Worm (Caenorhabditis elegans): ENCODE measurements around the gene Y75B8A.10.
"Not testable (repeated sequence)": the region's sequence is repeated elsewhere in the genome, so short reads cannot be mapped to it uniquely, and the experiment has no call there.

The Y75B8A.10 gene

DNA sequence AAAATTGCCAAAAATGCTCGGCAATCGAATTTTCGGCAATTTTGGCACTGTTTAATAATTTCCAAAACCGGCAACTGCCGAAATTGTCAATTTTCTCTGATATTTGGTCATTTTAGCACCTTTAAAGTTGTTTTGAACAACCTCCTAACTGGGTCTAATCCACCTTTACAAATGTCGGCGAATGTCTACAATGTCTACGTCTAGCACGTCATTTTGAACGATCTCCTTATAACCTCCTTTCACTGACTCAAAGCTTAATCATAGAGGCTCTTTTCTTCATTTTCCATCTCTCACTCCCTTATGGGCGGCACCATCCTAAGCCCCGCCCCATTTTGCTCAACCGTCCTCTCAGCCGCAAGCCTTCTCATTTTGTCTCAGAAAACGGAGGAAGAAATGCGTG, 11.4 kb upstream of the Y75B8A.10 start, which contains the start of gene Y75B8A.44:
Y75B8A.44 (plus strand) TSS at position 301 of the 400 bp plus-strand sequence.
- TF ChIP-seq peb-1 (tag; optimal IDR thresholded peaks at IDR 0.05), result no peak
- no peak for TF ChIP-seq alr-1 (tag; optimal IDR thresholded peaks at IDR 0.05)
- no peak for TF ChIP-seq mab-5 (tag; optimal IDR thresholded peaks at IDR 0.05)
- TF ChIP-seq ceh-82 (tag; optimal IDR thresholded peaks at IDR 0.05), result no peak
- no peak for TF ChIP-seq zag-1 (tag; optimal IDR thresholded peaks at IDR 0.05)
- TF ChIP-seq blmp-1 (tag; optimal IDR thresholded peaks at IDR 0.05; ENCODE audit: insufficient read depth), result no peak
- no peak for TF ChIP-seq egl-27 (tag; optimal IDR thresholded peaks at IDR 0.05)
- no peak for TF ChIP-seq sma-9 (GFP tag; optimal IDR thresholded peaks at IDR 0.05)
- TF ChIP-seq sma-9 (tag; optimal IDR thresholded peaks at IDR 0.05), result no peak
- TF ChIP-seq ztf-11 (tag; optimal IDR thresholded peaks at IDR 0.05), result no peak

DNA sequence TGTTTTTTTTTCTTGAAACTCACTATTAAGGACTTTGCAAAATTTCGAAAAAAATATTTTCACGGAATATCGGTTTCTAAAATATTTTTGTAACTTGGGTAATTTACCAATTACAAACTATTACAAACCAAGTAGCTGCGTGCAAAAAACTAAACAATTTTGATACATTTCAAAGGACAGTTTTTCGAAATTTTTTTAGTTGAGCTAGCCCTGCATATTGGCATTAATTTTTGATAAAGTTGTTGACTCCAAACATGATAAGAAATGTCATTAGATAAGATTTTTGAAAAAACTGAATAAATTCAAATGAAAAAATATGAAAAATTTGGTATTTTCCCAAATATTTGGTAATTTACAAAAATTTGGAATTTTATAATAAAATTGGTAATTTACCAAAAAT, 5.4 kb upstream of the Y75B8A.10 start:
- TF ChIP-seq snpc-4 (tag; optimal IDR thresholded peaks at IDR 0.05) (no peak), ZK546.5 (tag; optimal IDR thresholded peaks at IDR 0.05) (no peak), sma-9 (GFP tag; optimal IDR thresholded peaks at IDR 0.05) (no peak), sma-9 (tag; optimal IDR thresholded peaks at IDR 0.05) (no peak), lin-39 (tag; optimal IDR thresholded peaks at IDR 0.05) (no peak), zag-1 (tag; optimal IDR thresholded peaks at IDR 0.05) (no peak), lin-13 (GFP tag; optimal IDR thresholded peaks at IDR 0.05) (no peak), nhr-10 (tag; optimal IDR thresholded peaks at IDR 0.05) (no peak), C34F6.9 (tag; optimal IDR thresholded peaks at IDR 0.05) (no peak), elt-3 (tag; optimal IDR thresholded peaks at IDR 0.05) (no peak), ztf-1 (GFP tag; conservative IDR thresholded peaks at IDR 0.05) (no peak), dmd-4 (tag; optimal IDR thresholded peaks at IDR 0.05) (no peak), sma-3 (GFP tag; optimal IDR thresholded peaks at IDR 0.05) (no peak), elt-1 (tag; optimal IDR thresholded peaks at IDR 0.05) (no peak), ztf-4 (tag; optimal IDR thresholded peaks at IDR 0.05) (no peak)

ce11 chrIII:12186111-12186510, 3.3 kb upstream of the Y75B8A.10 start, which contains the start of gene lury-1:
Gene lury-1 (plus strand): TSS chrIII:12186411.
- no peak for TF ChIP-seq nhr-23 (tag; optimal IDR thresholded peaks at IDR 0.05)
- TF ChIP-seq C34F6.9 (tag; optimal IDR thresholded peaks at IDR 0.05), result no peak

ce11 chrIII:12178121-12178520, 4.7 kb downstream of the Y75B8A.10 start:
- no peak for TF ChIP-seq ztf-11 (tag; optimal IDR thresholded peaks at IDR 0.05)
- no peak for TF ChIP-seq unc-55 (GFP tag; optimal IDR thresholded peaks at IDR 0.05)
- TF ChIP-seq sem-4 (tag; optimal IDR thresholded peaks at IDR 0.05), result peak; percentile 62
- TF ChIP-seq nhr-25 (tag; optimal IDR thresholded peaks at IDR 0.05), result peak; percentile 26
- peak; percentile 59 for TF ChIP-seq F13H6.1 (tag; optimal IDR thresholded peaks at IDR 0.05)
- no peak for TF ChIP-seq crh-2 (tag; optimal IDR thresholded peaks at IDR 0.05)
- TF ChIP-seq elt-1 (tag; optimal IDR thresholded peaks at IDR 0.05), result no peak
- peak; percentile 20 for TF ChIP-seq fos-1 (tag; optimal IDR thresholded peaks at IDR 0.05)
- peak; percentile 4 for TF ChIP-seq peb-1 (tag; optimal IDR thresholded peaks at IDR 0.05)
- TF ChIP-seq nhr-6 (tag; optimal IDR thresholded peaks at IDR 0.05), result no peak
- peak in 1 of 2 experiments; percentile 18 for TF ChIP-seq lsy-2 (tag; optimal IDR thresholded peaks at IDR 0.05)
- peak; percentile 58 for TF ChIP-seq blmp-1 (tag; optimal IDR thresholded peaks at IDR 0.05; ENCODE audit: insufficient read depth)
- no peak for TF ChIP-seq egl-27 (tag; optimal IDR thresholded peaks at IDR 0.05)
- no peak for TF ChIP-seq ceh-16 (tag; optimal IDR thresholded peaks at IDR 0.05)
- no peak for TF ChIP-seq sma-9 (GFP tag; optimal IDR thresholded peaks at IDR 0.05)
- no peak for TF ChIP-seq sma-9 (tag; optimal IDR thresholded peaks at IDR 0.05)
- no peak for TF ChIP-seq ztf-1 (GFP tag; conservative IDR thresholded peaks at IDR 0.05)
- no peak for TF ChIP-seq lin-39 (tag; optimal IDR thresholded peaks at IDR 0.05)

- TF ChIP-seq blmp-1 (tag; optimal IDR thresholded peaks at IDR 0.05; ENCODE audit: insufficient read depth); nhr-21 (tag; optimal IDR thresholded peaks at IDR 0.05); elt-1 (tag; optimal IDR thresholded peaks at IDR 0.05): not testable (repeated sequence)
Observed at ce11 chrIII:12177145-12177544, 5.7 kb downstream of the Y75B8A.10 start, which contains the start of gene gly-11. Gene gly-11 (minus strand): TSS chrIII:12177245.

ce11 chrIII:12167030-12167429, 15.8 kb downstream of the Y75B8A.10 start:
- no peak for TF ChIP-seq ztf-4 (tag; optimal IDR thresholded peaks at IDR 0.05)
- no peak for TF ChIP-seq nhr-6 (tag; optimal IDR thresholded peaks at IDR 0.05)

Data from whole organism, L2 larva.